Worm (Caenorhabditis elegans): Measurements from ENCODE around the gene C51E3.10.

The C51E3.10 gene

DNA sequence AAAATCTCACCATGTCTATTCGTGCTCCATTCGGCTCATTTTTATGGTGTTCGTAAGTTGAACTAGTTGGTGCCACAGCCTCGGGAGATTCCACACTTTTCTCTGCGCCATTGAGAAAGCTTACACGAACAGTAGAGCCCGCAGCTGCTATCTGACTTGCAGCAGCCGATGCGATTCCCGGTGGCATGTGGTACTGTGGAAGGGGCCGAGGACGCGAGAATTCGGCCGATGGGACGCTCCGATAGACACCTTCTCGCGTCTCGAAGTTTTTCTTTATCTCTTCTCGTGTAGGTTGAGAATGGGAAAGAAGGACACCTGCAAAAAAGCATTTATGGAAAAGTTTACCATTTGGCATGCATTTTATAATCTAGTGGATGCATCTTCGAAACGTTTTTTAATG lies 27.7 kb downstream of the C51E3.10 start:
- TF ChIP-seq klf-2 (GFP tag; conservative IDR thresholded peaks at IDR 0.05) (no peak), med-1 (GFP tag; optimal IDR thresholded peaks at IDR 0.05; ENCODE audit: insufficient read depth) (no peak), ref-1 (GFP tag; conservative IDR thresholded peaks at IDR 0.05) (no peak), ztf-29 (GFP tag; IDR thresholded peaks at IDR 0.05) (no peak), ztf-23 (GFP tag; IDR thresholded peaks at IDR 0.05) (no peak), flt-1 (GFP tag; IDR thresholded peaks at IDR 0.05) (no peak), cog-1 (tag; optimal IDR thresholded peaks at IDR 0.05) (no peak), T22C8.4 (GFP tag; IDR thresholded peaks at IDR 0.05) (no peak), tab-1 (GFP tag; IDR thresholded peaks at IDR 0.05) (no peak)

DNA sequence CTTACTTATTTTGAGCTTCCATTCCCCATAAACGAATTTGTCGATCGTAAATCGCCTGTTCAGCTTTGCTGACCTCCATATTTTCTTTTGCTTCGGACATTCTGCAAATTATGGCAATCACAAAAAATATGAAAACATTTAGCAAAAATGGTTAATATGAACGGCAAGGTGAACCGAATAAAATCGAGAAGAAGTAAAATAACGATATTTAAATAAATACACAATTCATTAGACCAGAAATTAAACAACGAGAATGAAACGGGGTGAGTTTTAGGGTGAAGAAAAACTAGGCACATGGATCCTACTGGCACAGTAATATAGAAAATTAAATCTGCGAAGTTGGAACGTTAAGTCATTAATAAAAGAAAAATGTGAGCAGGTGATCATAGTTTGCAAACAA lies 30.7 kb downstream of the C51E3.10 start, which contains the start of gene aos-1:
Gene aos-1 (minus strand): TSS at position 101 of the 400 bp plus-strand sequence.
- TF ChIP-seq T22C8.4 (GFP tag; IDR thresholded peaks at IDR 0.05) (no peak), flt-1 (GFP tag; IDR thresholded peaks at IDR 0.05) (no peak), med-1 (GFP tag; optimal IDR thresholded peaks at IDR 0.05; ENCODE audit: insufficient read depth) (no peak), tab-1 (GFP tag; IDR thresholded peaks at IDR 0.05) (no peak), ref-1 (GFP tag; conservative IDR thresholded peaks at IDR 0.05) (no peak), ztf-29 (GFP tag; IDR thresholded peaks at IDR 0.05) (no peak), cog-1 (tag; optimal IDR thresholded peaks at IDR 0.05) (no peak), klf-2 (GFP tag; conservative IDR thresholded peaks at IDR 0.05) (no peak), ztf-23 (GFP tag; IDR thresholded peaks at IDR 0.05) (no peak)

DNA sequence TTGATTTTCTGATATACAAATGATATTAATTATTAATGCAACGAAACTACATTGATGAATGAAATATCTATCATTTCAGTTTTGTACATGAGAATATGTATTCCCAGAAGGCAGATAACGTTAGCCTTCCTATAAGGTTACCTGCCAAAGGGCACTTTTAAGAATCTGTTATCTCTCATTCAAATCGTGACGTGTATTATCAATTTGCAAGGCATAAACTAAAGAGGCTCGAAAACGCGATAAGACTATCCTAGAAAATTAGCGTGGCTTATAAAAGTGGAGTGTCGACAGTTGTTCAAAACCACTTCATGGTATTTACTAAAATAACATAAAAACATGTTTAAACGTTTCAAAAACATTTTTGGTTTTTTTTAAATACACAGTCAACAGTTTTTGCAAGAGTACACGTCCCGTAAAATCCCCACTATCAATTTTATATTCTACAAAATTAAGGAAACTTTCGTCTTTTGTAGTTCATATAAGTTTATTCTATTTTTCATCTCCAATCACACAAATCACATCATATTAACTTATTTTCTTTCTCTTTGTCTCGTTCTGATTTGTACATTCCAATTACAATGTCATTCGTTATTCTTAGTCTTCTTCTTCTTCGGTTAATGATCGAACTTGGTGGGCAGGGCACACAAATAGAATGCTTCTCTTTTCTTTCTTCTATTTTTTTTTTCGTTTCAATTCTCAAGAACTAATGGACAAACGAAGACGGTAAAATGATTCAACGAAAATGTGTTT lies 36.0 kb downstream of the C51E3.10 start, which contains the start of gene C08B6.10:
Gene C08B6.10 (plus strand): TSS at position 700 of the 750 bp plus-strand sequence.
- TF ChIP-seq T22C8.4 (GFP tag; IDR thresholded peaks at IDR 0.05) (no peak), tab-1 (GFP tag; IDR thresholded peaks at IDR 0.05) (no peak), cog-1 (tag; optimal IDR thresholded peaks at IDR 0.05) (no peak), klf-2 (GFP tag; conservative IDR thresholded peaks at IDR 0.05) (no peak), ztf-29 (GFP tag; IDR thresholded peaks at IDR 0.05) (no peak), flt-1 (GFP tag; IDR thresholded peaks at IDR 0.05) (no peak), ztf-23 (GFP tag; IDR thresholded peaks at IDR 0.05) (no peak), ref-1 (GFP tag; conservative IDR thresholded peaks at IDR 0.05) (no peak), med-1 (GFP tag; optimal IDR thresholded peaks at IDR 0.05; ENCODE audit: insufficient read depth) (no peak)

DNA sequence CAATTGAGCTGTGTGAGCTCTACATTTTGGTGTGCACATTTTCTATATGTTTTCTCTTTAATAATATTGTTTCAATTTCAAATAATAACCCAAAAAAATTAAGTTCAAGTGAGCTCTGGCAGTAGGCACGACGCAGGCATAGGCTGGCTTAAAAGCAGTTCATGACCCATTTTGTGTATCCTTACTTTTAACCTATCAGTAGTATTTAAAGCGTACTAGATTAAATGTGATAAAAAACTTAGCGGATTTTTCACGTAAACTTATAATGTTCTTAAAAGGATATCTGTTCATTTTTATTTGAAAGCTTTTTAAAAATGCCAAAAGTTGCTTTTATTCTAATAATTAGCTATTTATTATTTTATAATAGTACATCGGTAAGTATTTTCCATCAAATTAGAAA lies 37.6 kb downstream of the C51E3.10 start, which contains the start of gene C08B6.6:
Gene C08B6.6 (plus strand): TSS at position 301 of the 400 bp plus-strand sequence.
- TF ChIP-seq med-1 (GFP tag; optimal IDR thresholded peaks at IDR 0.05; ENCODE audit: insufficient read depth) (no peak), ref-1 (GFP tag; conservative IDR thresholded peaks at IDR 0.05) (no peak), klf-2 (GFP tag; conservative IDR thresholded peaks at IDR 0.05) (no peak), flt-1 (GFP tag; IDR thresholded peaks at IDR 0.05) (no peak), tab-1 (GFP tag; IDR thresholded peaks at IDR 0.05) (no peak), cog-1 (tag; optimal IDR thresholded peaks at IDR 0.05) (no peak), T22C8.4 (GFP tag; IDR thresholded peaks at IDR 0.05) (no peak), ztf-23 (GFP tag; IDR thresholded peaks at IDR 0.05) (no peak), ztf-29 (GFP tag; IDR thresholded peaks at IDR 0.05) (no peak)

DNA sequence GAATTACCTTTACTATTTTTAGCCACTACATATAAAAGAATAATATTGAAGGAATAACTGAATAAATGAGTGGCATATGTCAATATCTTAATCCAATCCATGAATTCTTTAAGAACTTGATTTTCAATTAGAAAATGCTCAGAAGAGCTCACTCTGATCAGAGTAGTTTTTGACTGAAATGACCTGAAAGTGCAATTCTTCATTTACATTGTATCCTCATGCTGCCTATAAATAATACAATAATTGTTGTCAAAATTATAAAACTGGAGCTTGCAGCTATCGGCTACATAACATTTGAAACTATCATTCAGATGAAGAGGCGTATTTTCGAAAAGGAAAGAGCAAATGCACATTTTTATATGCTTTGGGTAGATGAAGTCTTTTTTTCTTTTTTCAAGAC lies 38.3 kb downstream of the C51E3.10 start, which contains the start of gene srxa-19:
Gene srxa-19 (minus strand): TSS at position 101 of the 400 bp plus-strand sequence.
- TF ChIP-seq ztf-29 (GFP tag; IDR thresholded peaks at IDR 0.05) = no peak
- TF ChIP-seq flt-1 (GFP tag; IDR thresholded peaks at IDR 0.05) = no peak
- TF ChIP-seq tab-1 (GFP tag; IDR thresholded peaks at IDR 0.05) = no peak
- no peak for TF ChIP-seq klf-2 (GFP tag; conservative IDR thresholded peaks at IDR 0.05)
- TF ChIP-seq med-1 (GFP tag; optimal IDR thresholded peaks at IDR 0.05; ENCODE audit: insufficient read depth) = no peak
- TF ChIP-seq cog-1 (tag; optimal IDR thresholded peaks at IDR 0.05) = no peak
- no peak for TF ChIP-seq ztf-23 (GFP tag; IDR thresholded peaks at IDR 0.05)
- no peak for TF ChIP-seq T22C8.4 (GFP tag; IDR thresholded peaks at IDR 0.05)
- no peak for TF ChIP-seq ref-1 (GFP tag; conservative IDR thresholded peaks at IDR 0.05)

DNA sequence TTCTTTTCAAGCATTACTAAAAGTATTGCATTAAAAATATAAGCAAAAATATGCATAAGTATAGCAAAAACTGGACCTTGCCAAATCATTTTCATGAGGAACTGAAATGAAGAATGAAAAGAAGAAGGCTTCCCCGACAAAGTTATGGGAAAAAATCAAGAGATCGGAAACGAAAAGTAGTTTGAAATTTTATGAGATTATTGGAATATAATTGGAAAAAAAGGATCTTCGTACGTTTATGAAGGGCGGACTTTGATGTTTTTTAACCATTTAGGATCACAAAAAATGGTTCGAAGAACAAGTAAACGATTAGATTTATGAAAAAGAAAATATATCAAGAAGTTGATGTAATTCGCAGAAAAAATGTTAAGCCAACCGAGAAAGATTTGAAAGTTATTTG lies 40.0 kb downstream of the C51E3.10 start, which contains the start of gene srxa-18:
Gene srxa-18 (minus strand): TSS at position 100 of the 400 bp plus-strand sequence.
- no peak for TF ChIP-seq cog-1 (tag; optimal IDR thresholded peaks at IDR 0.05)
- no peak for TF ChIP-seq T22C8.4 (GFP tag; IDR thresholded peaks at IDR 0.05)
- no peak for TF ChIP-seq klf-2 (GFP tag; conservative IDR thresholded peaks at IDR 0.05)
- TF ChIP-seq ztf-29 (GFP tag; IDR thresholded peaks at IDR 0.05) = no peak
- TF ChIP-seq tab-1 (GFP tag; IDR thresholded peaks at IDR 0.05) = no peak
- TF ChIP-seq flt-1 (GFP tag; IDR thresholded peaks at IDR 0.05) = no peak
- no peak for TF ChIP-seq med-1 (GFP tag; optimal IDR thresholded peaks at IDR 0.05; ENCODE audit: insufficient read depth)
- no peak for TF ChIP-seq ztf-23 (GFP tag; IDR thresholded peaks at IDR 0.05)
- no peak for TF ChIP-seq ref-1 (GFP tag; conservative IDR thresholded peaks at IDR 0.05)

DNA sequence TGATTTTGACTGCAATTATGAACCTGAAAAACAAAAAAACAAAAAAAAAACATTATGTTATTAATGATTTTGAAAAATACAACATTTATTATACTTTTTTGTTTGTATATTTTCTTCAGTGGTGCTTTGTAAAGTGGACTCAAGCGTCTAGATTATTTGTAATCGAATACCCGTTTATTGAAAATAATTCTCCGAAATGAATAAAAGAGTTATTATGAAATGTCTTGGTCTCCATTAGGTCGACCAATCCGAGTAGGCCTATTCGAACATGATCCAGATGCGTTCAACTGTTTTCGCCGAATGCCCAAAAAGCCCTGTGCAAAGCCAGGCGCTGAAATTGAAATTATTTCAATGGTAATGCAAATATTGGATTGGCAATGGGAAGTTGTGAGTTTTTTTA lies 43.5 kb downstream of the C51E3.10 start, which contains the start of gene C08B6.5:
Gene C08B6.5 (plus strand): TSS at position 301 of the 400 bp plus-strand sequence.
- TF ChIP-seq flt-1 (GFP tag; IDR thresholded peaks at IDR 0.05) (no peak), cog-1 (tag; optimal IDR thresholded peaks at IDR 0.05) (no peak), tab-1 (GFP tag; IDR thresholded peaks at IDR 0.05) (no peak), ref-1 (GFP tag; conservative IDR thresholded peaks at IDR 0.05) (no peak), ztf-23 (GFP tag; IDR thresholded peaks at IDR 0.05) (no peak), med-1 (GFP tag; optimal IDR thresholded peaks at IDR 0.05; ENCODE audit: insufficient read depth) (no peak), ztf-29 (GFP tag; IDR thresholded peaks at IDR 0.05) (no peak), T22C8.4 (GFP tag; IDR thresholded peaks at IDR 0.05) (no peak), klf-2 (GFP tag; conservative IDR thresholded peaks at IDR 0.05) (no peak)

DNA sequence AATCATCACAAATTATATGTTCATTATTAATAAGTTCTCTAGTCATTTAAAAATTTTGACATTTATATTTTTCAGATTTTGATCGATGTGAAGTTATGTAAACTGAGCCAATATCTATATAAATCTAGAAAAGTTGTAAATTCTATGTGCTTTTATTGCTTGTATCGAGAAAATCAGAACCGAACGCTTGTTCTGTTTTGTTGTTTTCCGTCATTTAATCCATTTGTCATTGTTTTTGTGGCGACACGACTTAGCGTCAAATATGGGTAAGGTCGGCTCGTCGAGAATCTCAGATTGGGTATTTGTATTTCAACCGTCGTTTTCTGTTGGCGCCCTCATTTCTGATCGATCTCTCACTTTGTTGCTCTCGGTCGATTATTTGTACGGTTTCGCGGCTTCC lies 46.6 kb downstream of the C51E3.10 start, which contains the start of gene cht-5:
Gene cht-5 (plus strand): TSS at position 301 of the 400 bp plus-strand sequence.
- TF ChIP-seq T22C8.4 (GFP tag; IDR thresholded peaks at IDR 0.05) (no peak), med-1 (GFP tag; optimal IDR thresholded peaks at IDR 0.05; ENCODE audit: insufficient read depth) (no peak), tab-1 (GFP tag; IDR thresholded peaks at IDR 0.05) (no peak), cog-1 (tag; optimal IDR thresholded peaks at IDR 0.05) (no peak), flt-1 (GFP tag; IDR thresholded peaks at IDR 0.05) (no peak), klf-2 (GFP tag; conservative IDR thresholded peaks at IDR 0.05) (no peak)

DNA sequence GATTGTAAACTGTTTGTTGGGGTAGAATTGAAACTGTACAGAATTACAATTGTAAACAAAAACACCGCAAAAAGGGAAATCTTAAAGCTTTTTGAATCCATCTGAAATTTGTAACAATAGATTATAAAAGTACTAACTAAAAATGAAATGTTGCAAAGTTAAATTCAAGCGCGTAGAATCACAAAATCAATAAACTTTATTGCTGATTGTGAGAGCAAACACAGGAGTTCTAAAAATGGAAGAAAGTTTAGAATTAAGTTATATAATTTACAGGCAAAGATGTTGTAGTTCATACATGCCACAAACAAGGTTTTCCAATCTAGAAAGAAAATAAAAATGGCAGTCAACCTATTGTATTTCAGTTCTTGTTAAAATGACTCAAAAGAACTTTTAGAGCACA lies 48.7 kb downstream of the C51E3.10 start, which contains the start of gene C08B6.3:
Gene C08B6.3 (minus strand): TSS at position 101 of the 400 bp plus-strand sequence.
- TF ChIP-seq ref-1 (GFP tag; conservative IDR thresholded peaks at IDR 0.05) = no peak
- no peak for TF ChIP-seq T22C8.4 (GFP tag; IDR thresholded peaks at IDR 0.05)
- no peak for TF ChIP-seq flt-1 (GFP tag; IDR thresholded peaks at IDR 0.05)
- TF ChIP-seq klf-2 (GFP tag; conservative IDR thresholded peaks at IDR 0.05) = no peak
- no peak for TF ChIP-seq ztf-29 (GFP tag; IDR thresholded peaks at IDR 0.05)
